Fruit fly (Drosophila melanogaster) whole organism, embryonic: ENCODE data around the gene slmb.

Source experiments
- ATbp ChIP-seq: fragments of 200-800 bp; sonication (Bioruptor generic); optimal IDR thresholded peaks from 2 replicates; lab custom pipeline; 2017; ENCODE audit warnings: missing biosample characterization, mild to moderate bottlenecking, missing genetic modification characterization, missing genetic modification reagents
- Blimp-1 ChIP-seq: fragments of 200-800 bp; sonication (Bioruptor generic); optimal IDR thresholded peaks from 3 replicates; lab custom pipeline; 2018; ENCODE audit warnings: missing biosample characterization, missing genetic modification characterization, mild to moderate bottlenecking, moderate library complexity, missing genetic modification reagents
- CG10209 ChIP-seq: fragments of 200-800 bp; sonication (Bioruptor generic); optimal IDR thresholded peaks from 3 replicates; lab custom pipeline; 2017; ENCODE audit warnings: missing biosample characterization, mild to moderate bottlenecking, missing genetic modification characterization, missing genetic modification reagents
- CG10267 ChIP-seq: fragments of 200-800 bp; sonication (Bioruptor generic); optimal IDR thresholded peaks from 2 replicates; lab custom pipeline; 2018; ENCODE audit warnings: missing biosample characterization, mild to moderate bottlenecking, missing genetic modification characterization, moderate library complexity
- CG11456 ChIP-seq: fragments of 200-800 bp; sonication (Bioruptor generic); IDR thresholded peaks from 3 replicates; pipeline ENCODE4 v1.3.6; 2022; ENCODE audit warnings: missing biosample characterization, missing genetic modification characterization
- CG12219 ChIP-seq: fragments of 200-800 bp; sonication (Bioruptor generic); optimal IDR thresholded peaks from 3 replicates; lab custom pipeline; 2018; ENCODE audit warnings: missing biosample characterization, mild to moderate bottlenecking, missing genetic modification characterization
- CG1233 ChIP-seq: fragments of 200-800 bp; sonication (Bioruptor generic); optimal IDR thresholded peaks from 4 replicates; lab custom pipeline; 2018; ENCODE audit warnings: missing biosample characterization, mild to moderate bottlenecking, missing genetic modification characterization
- CG13424 ChIP-seq: fragments of 200-800 bp; sonication (Bioruptor generic); optimal IDR thresholded peaks from 2 replicates; lab custom pipeline; 2019; ENCODE audit warnings: missing biosample characterization, mild to moderate bottlenecking, missing genetic modification characterization, moderate library complexity
- CG15696 ChIP-seq: fragments of 200-800 bp; sonication (Bioruptor generic); optimal IDR thresholded peaks from 2 replicates; lab custom pipeline; 2019; ENCODE audit warnings: missing biosample characterization, mild to moderate bottlenecking, missing genetic modification characterization, moderate library complexity
- CG18599 ChIP-seq: fragments of 200-800 bp; sonication (Bioruptor generic); optimal IDR thresholded peaks from 3 replicates; lab custom pipeline; 2017; ENCODE audit warnings: missing biosample characterization, missing genetic modification characterization, mild to moderate bottlenecking, moderate library complexity, missing genetic modification reagents
- CG30020 ChIP-seq: fragments of 200-800 bp; optimal IDR thresholded peaks from 2 replicates; lab custom pipeline; 2019; ENCODE audit warnings: missing biosample characterization, mild to moderate bottlenecking, missing genetic modification characterization, moderate library complexity
- CG3065 ChIP-seq: fragments of 200-800 bp; sonication (Bioruptor generic); optimal IDR thresholded peaks from 2 replicates; lab custom pipeline; 2016; ENCODE audit warnings: missing biosample characterization, missing genetic modification characterization
- CG32767 ChIP-seq: fragments of 200-800 bp; sonication (Bioruptor generic); IDR thresholded peaks from 2 replicates; pipeline ENCODE4 v1.3.6; 2022; ENCODE audit warnings: missing biosample characterization, missing genetic modification characterization
- CG4282 ChIP-seq: fragments of 200-800 bp; sonication (Bioruptor generic); optimal IDR thresholded peaks from 2 replicates; lab custom pipeline; 2016; ENCODE audit warnings: missing biosample characterization, missing genetic modification characterization
- CG4328 ChIP-seq: fragments of 200-800 bp; sonication (Bioruptor generic); optimal IDR thresholded peaks from 3 replicates; lab custom pipeline; 2017; ENCODE audit warnings: missing biosample characterization, missing genetic modification reagents, missing genetic modification characterization
- CG4404 ChIP-seq: fragments of 200-800 bp; sonication (Bioruptor generic); IDR thresholded peaks from 2 replicates; pipeline ENCODE4 v1.3.6; 2022; ENCODE audit warnings: missing biosample characterization, missing genetic modification characterization
- Dad ChIP-seq: fragments of 200-800 bp; sonication (Bioruptor generic); optimal IDR thresholded peaks from 3 replicates; lab custom pipeline; 2016; ENCODE audit warnings: missing biosample characterization, missing genetic modification characterization
- Dip2 ChIP-seq: fragments of 200-800 bp; sonication (Bioruptor generic); IDR thresholded peaks from 2 replicates; pipeline ENCODE4 v1.3.6; 2022; ENCODE audit warnings: missing biosample characterization, missing genetic modification characterization
- Dll ChIP-seq: fragments of 200-800 bp; sonication (Bioruptor generic); IDR thresholded peaks from 4 replicates; pipeline ENCODE4 v1.3.6; 2022; ENCODE audit warnings: missing biosample characterization, missing genetic modification characterization; ENCODE audit not compliant: partially characterized antibody
- Ets97D ChIP-seq: fragments of 200-800 bp; sonication (Bioruptor generic); optimal IDR thresholded peaks from 3 replicates; lab custom pipeline; 2016; ENCODE audit warnings: missing biosample characterization, missing genetic modification characterization
- Hmr ChIP-seq: fragments of 200-800 bp; sonication (Bioruptor generic); optimal IDR thresholded peaks from 3 replicates; lab custom pipeline; 2017; ENCODE audit warnings: mild to moderate bottlenecking, missing biosample characterization, missing genetic modification reagents, missing genetic modification characterization
- Hr3 ChIP-seq: fragments of 200-800 bp; sonication (Bioruptor generic); optimal IDR thresholded peaks from 3 replicates; lab custom pipeline; 2016; ENCODE audit warnings: missing biosample characterization, missing genetic modification characterization
- Max ChIP-seq: fragments of 200-800 bp; sonication (Bioruptor generic); optimal IDR thresholded peaks from 2 replicates; lab custom pipeline; 2016; ENCODE audit warnings: missing biosample characterization, mild to moderate bottlenecking, missing genetic modification characterization
- Mrtf ChIP-seq: fragments of 200-800 bp; sonication (Bioruptor generic); IDR thresholded peaks from 3 replicates; pipeline ENCODE4 v1.3.6; 2022; ENCODE audit warnings: missing biosample characterization, missing genetic modification characterization
- Ravus ChIP-seq: fragments of 200-800 bp; sonication (Bioruptor generic); IDR thresholded peaks from 2 replicates; pipeline ENCODE4 v1.3.6; 2022; ENCODE audit warnings: missing biosample characterization, missing genetic modification characterization
- Sin3A ChIP-seq: fragments of >200 bp; optimal IDR thresholded peaks from 2 replicates; lab custom pipeline; 2018
- TFAM ChIP-seq: fragments of 200-800 bp; sonication (Bioruptor generic); optimal IDR thresholded peaks from 2 replicates; lab custom pipeline; 2017; ENCODE audit warnings: missing biosample characterization, missing genetic modification characterization, inconsistent platforms
- ase ChIP-seq: fragments of 200-800 bp; sonication (Bioruptor generic); IDR thresholded peaks from 3 replicates; pipeline ENCODE4 v1.3.6; 2022; ENCODE audit warnings: missing biosample characterization, missing genetic modification characterization
- bab2 ChIP-seq: fragments of 200-800 bp; sonication (Bioruptor generic); optimal IDR thresholded peaks from 2 replicates; lab custom pipeline; 2016; ENCODE audit warnings: missing biosample characterization, missing genetic modification characterization
- cas ChIP-seq: fragments of 200-800 bp; sonication (Bioruptor generic); IDR thresholded peaks from 2 replicates; pipeline ENCODE4 v1.3.6; 2022; ENCODE audit warnings: missing biosample characterization, missing genetic modification characterization
- cg ChIP-seq: fragments of 200-800 bp; sonication (Bioruptor generic); optimal IDR thresholded peaks from 3 replicates; lab custom pipeline; 2019; ENCODE audit warnings: missing biosample characterization, mild to moderate bottlenecking, missing genetic modification characterization, moderate library complexity
- corto ChIP-seq: fragments of 200-800 bp; sonication (Bioruptor generic); optimal IDR thresholded peaks from 2 replicates; lab custom pipeline; 2016; ENCODE audit warnings: missing biosample characterization, mild to moderate bottlenecking, missing genetic modification characterization, moderate library complexity
- danr ChIP-seq: fragments of 200-800 bp; sonication (Bioruptor generic); IDR thresholded peaks from 2 replicates; pipeline ENCODE4 v1.3.6; 2022; ENCODE audit warnings: missing biosample characterization, missing genetic modification characterization
- ewg ChIP-seq: fragments of 200-800 bp; sonication (Bioruptor generic); optimal IDR thresholded peaks from 3 replicates; lab custom pipeline; 2017; ENCODE audit warnings: mild to moderate bottlenecking, missing biosample characterization, missing genetic modification reagents, missing genetic modification characterization
- ftz-f1 ChIP-seq: fragments of 200-800 bp; sonication (Bioruptor generic); optimal IDR thresholded peaks from 2 replicates; lab custom pipeline; 2016; ENCODE audit warnings: missing biosample characterization, missing genetic modification characterization
- gem ChIP-seq: fragments of 200-800 bp; sonication (Bioruptor generic); optimal IDR thresholded peaks from 2 replicates; lab custom pipeline; 2019; ENCODE audit warnings: missing biosample characterization, mild to moderate bottlenecking, missing genetic modification characterization, moderate library complexity
- ind ChIP-seq: fragments of 200-800 bp; sonication (Bioruptor generic); optimal IDR thresholded peaks from 3 replicates; lab custom pipeline; 2016; ENCODE audit warnings: missing biosample characterization, missing genetic modification characterization
- luna ChIP-seq: fragments of 200-800 bp; sonication (Bioruptor generic); optimal IDR thresholded peaks from 2 replicates; lab custom pipeline; 2016; ENCODE audit warnings: missing biosample characterization, missing genetic modification characterization
- nerfin-1 ChIP-seq: fragments of 200-800 bp; sonication (Bioruptor generic); optimal IDR thresholded peaks from 3 replicates; lab custom pipeline; 2019; ENCODE audit warnings: missing biosample characterization, mild to moderate bottlenecking, missing genetic modification characterization, moderate library complexity
- peb ChIP-seq: fragments of 200-800 bp; sonication (Bioruptor generic); IDR thresholded peaks from 2 replicates; pipeline ENCODE4 v1.3.6; 2022; ENCODE audit warnings: missing biosample characterization, missing genetic modification characterization
- pfk ChIP-seq: fragments of 200-800 bp; sonication (Bioruptor generic); optimal IDR thresholded peaks from 2 replicates; lab custom pipeline; 2018; ENCODE audit warnings: missing biosample characterization, mild to moderate bottlenecking, missing genetic modification characterization, moderate library complexity
- pros ChIP-seq: fragments of 200-800 bp; sonication (Bioruptor generic); optimal IDR thresholded peaks from 3 replicates; lab custom pipeline; 2019; ENCODE audit warnings: missing biosample characterization, mild to moderate bottlenecking, missing genetic modification characterization, moderate library complexity
- pzg ChIP-seq: fragments of 200-800 bp; sonication (Bioruptor generic); optimal IDR thresholded peaks from 3 replicates; lab custom pipeline; 2018; ENCODE audit warnings: missing biosample characterization, mild to moderate bottlenecking, missing genetic modification characterization, moderate library complexity
- scrt ChIP-seq: fragments of 200-800 bp; sonication (Bioruptor generic); optimal IDR thresholded peaks from 2 replicates; lab custom pipeline; 2018; ENCODE audit warnings: missing biosample characterization, mild to moderate bottlenecking, missing genetic modification characterization, moderate library complexity
- tna ChIP-seq: fragments of 200-800 bp; sonication (Bioruptor generic); IDR thresholded peaks from 2 replicates; pipeline ENCODE4 v1.3.6; 2022; ENCODE audit warnings: missing biosample characterization, missing genetic modification characterization; ENCODE audit not compliant: partially characterized antibody
- toy ChIP-seq: fragments of 200-800 bp; sonication (Bioruptor generic); IDR thresholded peaks from 2 replicates; pipeline ENCODE4 v1.3.6; 2022; ENCODE audit warnings: missing biosample characterization, missing genetic modification characterization
- unc-4 ChIP-seq: fragments of 200-800 bp; sonication (Bioruptor generic); IDR thresholded peaks from 2 replicates; pipeline ENCODE4 v1.3.6; 2022; ENCODE audit warnings: missing biosample characterization, missing genetic modification characterization; ENCODE audit not compliant: partially characterized antibody
- wdn ChIP-seq: fragments of 200-800 bp; sonication (Bioruptor generic); IDR thresholded peaks from 2 replicates; pipeline ENCODE4 v1.3.6; 2022; ENCODE audit warnings: missing biosample characterization, missing genetic modification characterization
- zen2 ChIP-seq: fragments of 200-800 bp; sonication (Bioruptor generic); IDR thresholded peaks from 3 replicates; pipeline ENCODE4 v1.3.6; 2022; ENCODE audit warnings: missing biosample characterization, missing genetic modification characterization; ENCODE audit not compliant: partially characterized antibody

The slmb gene

DNA sequence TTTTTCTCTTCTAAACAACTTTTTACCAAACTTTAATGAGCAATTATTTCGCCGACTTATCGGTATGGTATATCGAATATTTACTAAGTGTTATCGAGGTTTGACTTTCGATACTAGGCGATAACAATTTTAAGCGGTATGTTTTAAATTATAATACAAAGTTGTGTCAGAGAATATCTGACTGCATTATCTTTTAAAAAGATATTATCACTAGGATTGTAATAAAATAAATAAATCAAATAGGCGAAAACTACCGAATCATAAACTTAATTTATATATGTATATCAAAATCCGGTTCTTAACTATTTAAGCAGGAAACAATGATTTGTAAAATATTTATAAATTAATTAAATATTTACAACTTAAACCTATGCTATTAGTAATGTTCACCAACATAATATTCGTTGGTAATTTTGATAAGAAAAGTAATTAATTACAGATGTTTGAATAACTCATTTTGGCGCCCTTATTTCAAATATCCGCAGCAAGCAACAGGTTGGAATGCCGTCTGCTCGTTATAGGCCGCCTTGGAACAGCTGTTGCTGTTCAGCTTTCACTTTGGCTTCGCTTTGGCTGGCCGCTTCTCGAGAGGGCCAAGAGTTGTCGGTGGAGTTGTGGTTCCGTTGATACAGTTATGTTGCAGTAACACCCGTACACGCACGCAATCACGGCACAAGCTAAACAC lies 19.2 kb downstream of the slmb start, which contains the start of the genes Sec15 and rtet (continued):
- TF ChIP-seq wdn (GFP tag; lab: Robert Waterston, UW): 0 out of 2 replicates have a peak, but pooled peaks have one; percentile 11
- TF ChIP-seq pzg (GFP tag; lab: Kevin White, UChicago): peak; percentile 38
- TF ChIP-seq ATbp (GFP tag; lab: Kevin White, UChicago): no peak
- no peak for TF ChIP-seq cas
- no peak for TF ChIP-seq CG32767 (GFP tag; lab: Robert Waterston, UW)
- TF ChIP-seq Ravus (GFP tag; lab: Robert Waterston, UW): no peak
- TF ChIP-seq unc-4 (GFP tag; lab: Robert Waterston, UW): peak; percentile 68
- no peak for TF ChIP-seq luna (GFP tag; lab: Kevin White, UChicago)
- no peak for TF ChIP-seq pfk (GFP tag; lab: Kevin White, UChicago)
- TF ChIP-seq CG15696 (tag; lab: Kevin White, UChicago): peak; percentile 79
- no peak for TF ChIP-seq toy
- peak; percentile 75; the same call in 3 of the 4 replicates for TF ChIP-seq Dll
- TF ChIP-seq Sin3A (lab: Kevin White, UChicago): no peak
- TF ChIP-seq tna (GFP tag; lab: Robert Waterston, UW): peak; percentile 24
- TF ChIP-seq CG3065 (GFP tag; lab: Kevin White, UChicago): no peak
- TF ChIP-seq Mrtf (GFP tag; lab: Robert Waterston, UW): peak; percentile 49; the same call in 2 of the 3 replicates
- peak; percentile 28 for TF ChIP-seq bab2 (GFP tag; lab: Kevin White, UChicago)
- peak; percentile 36 for TF ChIP-seq Dad (GFP tag; lab: Kevin White, UChicago)
- TF ChIP-seq CG4404 (GFP tag; lab: Robert Waterston, UW): no peak
- TF ChIP-seq CG18599 (GFP tag; lab: Kevin White, UChicago): peak; percentile 70
- TF ChIP-seq CG1233: peak; percentile 44
- TF ChIP-seq ftz-f1: no peak
- TF ChIP-seq CG12219 (GFP tag; lab: Kevin White, UChicago): peak; percentile 50
- TF ChIP-seq CG30020 (tag; lab: Kevin White, UChicago): peak; percentile 15
- peak; percentile 97 for TF ChIP-seq scrt
- peak; percentile 39; the same call in 1 of the 3 replicates for TF ChIP-seq ase (GFP tag; lab: Robert Waterston, UW)
- no peak for TF ChIP-seq cg (GFP tag; lab: Kevin White, UChicago)
- TF ChIP-seq TFAM (GFP tag; lab: Kevin White, UChicago): no peak
- TF ChIP-seq danr (GFP tag; lab: Robert Waterston, UW): no peak
- TF ChIP-seq pros (GFP tag; lab: Kevin White, UChicago): no peak
- peak; percentile 17 for TF ChIP-seq Ets97D
- peak; percentile 57 for TF ChIP-seq ind (GFP tag; lab: Kevin White, UChicago)
- TF ChIP-seq corto (GFP tag; lab: Kevin White, UChicago): no peak
- TF ChIP-seq Hr3 (GFP tag; lab: Kevin White, UChicago): peak; percentile 60
- peak; percentile 60 for TF ChIP-seq CG10267 (tag; lab: Kevin White, UChicago)
- peak; percentile 45; the same call in 1 of the 3 replicates for TF ChIP-seq CG11456 (GFP tag; lab: Robert Waterston, UW)
- TF ChIP-seq Max: peak; percentile 52
- TF ChIP-seq zen2 (GFP tag; lab: Robert Waterston, UW): peak; percentile 53; the same call in 1 of the 3 replicates
- TF ChIP-seq CG13424: peak; percentile 91
- TF ChIP-seq CG4282: no peak
- TF ChIP-seq Blimp-1 (GFP tag; lab: Kevin White, UChicago): peak; percentile 89
- peak; percentile 60 for TF ChIP-seq ewg (GFP tag; lab: Kevin White, UChicago)
- TF ChIP-seq CG4328 (GFP tag; lab: Kevin White, UChicago): peak; percentile 72
- TF ChIP-seq nerfin-1: peak; percentile 73
- TF ChIP-seq peb (GFP tag; lab: Robert Waterston, UW): peak; percentile 30; the same call in 1 of the 2 replicates
- TF ChIP-seq gem (tag; lab: Kevin White, UChicago): peak; percentile 80
- TF ChIP-seq CG10209 (GFP tag; lab: Kevin White, UChicago): peak; percentile 54
- TF ChIP-seq Hmr: peak; percentile 46
- TF ChIP-seq Dip2 (GFP tag; lab: Robert Waterston, UW): no peak
